Fruit fly (Drosophila melanogaster): ENCODE data around the gene CG10492.

Gene CG10492

dm6 chr2L:19053860-19054515 lies at the start of gene CG10492:
Gene CG10492, plus strand, starts transcription at chr2L:19054078.
- no peak for TF ChIP-seq noc (tag; optimal IDR thresholded peaks at IDR 0.05)

DNA sequence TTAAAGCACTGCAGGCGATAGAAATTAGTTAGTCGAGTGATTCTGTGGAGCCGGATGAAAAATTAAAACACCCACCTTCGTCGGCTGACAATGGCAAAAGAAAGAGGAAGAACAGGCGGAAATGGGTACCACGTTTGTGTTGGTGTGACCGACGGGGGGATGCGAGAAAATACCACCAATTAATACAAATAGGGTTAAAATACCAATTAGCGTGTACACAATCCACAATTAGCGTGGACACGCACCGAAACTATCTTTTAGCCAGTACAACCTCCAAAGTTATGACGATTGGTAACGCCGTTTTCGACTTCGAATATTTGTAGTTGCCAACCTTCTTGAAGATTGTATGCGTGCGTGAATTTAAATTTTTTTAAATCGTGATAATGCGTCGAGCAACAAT lies 44.7 kb upstream of the CG10492 start, which contains the start of gene RpL30:
Gene RpL30, minus strand, starts transcription at position 177 of the 400 bp plus-strand sequence.
- peak; percentile 82 for TF ChIP-seq noc (tag; optimal IDR thresholded peaks at IDR 0.05)

dm6 chr2L:19010037-19010436 lies 43.8 kb upstream of the CG10492 start:
- TF ChIP-seq noc (tag; optimal IDR thresholded peaks at IDR 0.05) = no peak

DNA sequence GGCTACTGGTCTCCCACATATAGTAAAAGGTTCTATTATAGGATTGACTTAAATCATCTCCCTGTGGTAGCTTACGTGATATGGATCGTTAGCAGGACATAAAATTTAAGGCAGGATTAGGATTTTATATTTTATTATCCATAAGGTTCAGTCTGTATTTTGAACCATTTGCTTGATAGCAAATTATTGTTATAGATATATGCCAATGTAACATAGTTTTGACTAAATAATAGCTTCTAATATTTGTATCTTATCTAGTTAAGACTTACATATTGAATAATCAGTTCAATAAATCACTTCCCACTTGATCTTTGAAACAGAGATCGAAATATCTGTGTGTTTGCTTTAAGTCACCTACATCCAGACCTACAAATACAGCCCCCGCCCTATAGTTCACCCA lies 43.3 kb upstream of the CG10492 start, which contains the start of gene robl37BC:
Gene robl37BC, plus strand, starts transcription at position 301 of the 400 bp plus-strand sequence.
- no peak for TF ChIP-seq noc (tag; optimal IDR thresholded peaks at IDR 0.05)

dm6 chr2L:19011895-19012645 lies 41.8 kb upstream of the CG10492 start:
- TF ChIP-seq noc (tag; optimal IDR thresholded peaks at IDR 0.05) = peak; percentile 54

- no peak for TF ChIP-seq noc (tag; optimal IDR thresholded peaks at IDR 0.05)
Measured at dm6 chr2L:19012776-19013328, 41.0 kb upstream of the CG10492 start.

- TF ChIP-seq noc (tag; optimal IDR thresholded peaks at IDR 0.05) = peak; percentile 23
Measured at dm6 chr2L:19014032-19014880, 39.6 kb upstream of the CG10492 start.

DNA sequence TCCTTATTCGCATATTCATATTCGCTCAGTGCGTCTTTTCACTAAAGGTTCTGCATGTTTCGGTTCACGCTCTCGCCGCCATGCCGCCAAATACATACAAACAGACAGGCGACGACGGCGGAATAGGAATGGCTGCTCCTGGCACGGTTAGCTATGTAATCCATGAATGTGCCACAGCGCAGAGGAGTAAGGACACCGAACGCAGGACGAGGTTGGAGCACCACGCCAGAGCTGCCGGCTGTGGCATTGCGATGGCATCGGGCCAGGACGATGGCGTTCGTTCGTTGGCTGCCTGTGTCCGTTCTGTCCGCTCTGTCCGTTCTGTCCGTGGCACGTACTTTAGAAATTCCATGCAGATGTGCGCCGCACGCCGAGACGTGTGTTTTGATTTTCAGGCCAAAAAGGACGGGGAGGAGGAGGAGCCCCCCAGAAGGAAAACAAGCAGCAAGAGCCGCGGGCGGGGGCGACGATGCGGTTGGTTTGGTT lies 39.0 kb upstream of the CG10492 start:
- no peak for TF ChIP-seq noc (tag; optimal IDR thresholded peaks at IDR 0.05)

- no peak for TF ChIP-seq noc (tag; optimal IDR thresholded peaks at IDR 0.05)
Measured at dm6 chr2L:19015628-19016027, 38.2 kb upstream of the CG10492 start.

dm6 chr2L:19017060-19017459 lies 36.8 kb upstream of the CG10492 start:
- TF ChIP-seq noc (tag; optimal IDR thresholded peaks at IDR 0.05) = no peak

DNA sequence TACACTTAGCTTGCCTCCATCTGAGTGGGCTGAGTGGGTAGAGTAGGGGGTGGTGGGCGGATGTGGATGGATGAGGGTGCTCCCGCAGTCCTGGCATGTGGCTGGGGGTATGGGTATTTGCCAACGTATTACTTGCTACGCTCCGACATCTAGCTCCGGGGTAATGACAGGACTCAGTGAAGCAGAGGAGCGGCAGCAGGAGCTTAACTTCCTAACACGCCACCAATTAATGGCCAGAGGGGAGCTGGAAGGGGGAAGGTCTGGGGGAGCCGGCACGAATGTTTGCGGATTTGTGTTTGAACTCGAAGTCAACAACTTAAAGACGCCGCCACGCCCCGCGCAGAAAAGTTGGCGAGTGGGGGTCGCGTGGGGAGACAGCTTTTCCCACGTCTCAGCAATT lies 35.6 kb upstream of the CG10492 start:
- TF ChIP-seq noc (tag; optimal IDR thresholded peaks at IDR 0.05) = no peak

DNA sequence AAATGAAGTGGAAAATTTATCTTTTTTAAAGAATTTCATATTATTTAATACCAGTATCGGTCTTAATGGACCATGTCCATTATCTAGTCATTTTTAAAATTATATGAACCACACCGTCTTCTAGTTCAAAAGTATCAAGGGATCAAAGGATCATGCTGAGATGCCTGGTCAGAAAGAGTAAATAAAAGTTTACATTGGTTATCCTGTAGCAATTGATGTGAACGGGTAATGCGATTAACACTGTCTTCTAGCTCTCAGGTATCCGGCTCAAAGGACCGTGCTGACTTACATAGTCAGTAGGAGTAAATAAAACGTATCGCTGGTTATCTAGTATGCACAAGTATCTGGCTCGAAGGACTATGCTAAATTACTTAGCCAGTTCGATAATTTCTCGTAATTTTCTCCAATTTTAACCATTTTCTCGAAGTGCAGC lies 34.7 kb upstream of the CG10492 start:
- TF ChIP-seq noc (tag; optimal IDR thresholded peaks at IDR 0.05) = no peak

DNA sequence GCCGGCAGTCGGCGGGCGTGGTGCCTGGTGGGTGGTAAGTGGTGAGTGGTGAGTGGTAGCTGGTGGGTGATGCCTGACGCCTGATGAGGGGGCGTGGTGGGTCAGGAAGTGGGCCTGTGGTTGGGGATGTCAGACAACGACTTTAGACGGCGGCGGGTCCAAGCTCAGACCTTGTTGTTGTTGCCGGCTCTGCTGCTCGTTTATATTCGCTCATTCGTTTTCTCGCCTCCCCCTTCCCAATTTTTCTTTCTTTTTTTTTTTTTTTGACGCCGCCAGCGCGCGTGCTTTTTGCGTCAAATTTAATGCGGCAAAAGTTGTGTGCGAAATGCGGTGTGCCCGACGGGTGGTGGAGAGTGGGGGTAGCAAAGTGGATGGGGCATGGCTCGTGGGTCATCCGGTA lies 34.2 kb upstream of the CG10492 start:
- TF ChIP-seq noc (tag; optimal IDR thresholded peaks at IDR 0.05) = no peak

dm6 chr2L:19021278-19022220 lies 32.3 kb upstream of the CG10492 start:
- TF ChIP-seq noc (tag; optimal IDR thresholded peaks at IDR 0.05) = peak; percentile 51

dm6 chr2L:19022221-19022516 lies 31.7 kb upstream of the CG10492 start, which contains the start of gene CG15172:
Gene CG15172, plus strand, starts transcription at chr2L:19022417.
- no peak for TF ChIP-seq noc (tag; optimal IDR thresholded peaks at IDR 0.05)

Data from whole organism, larva.